Worm (Caenorhabditis elegans) whole organism, L2 larva: Measurements from ENCODE around the gene C45E5.1.

ENCODE experiments used
- F13H6.1 ChIP-seq: sonication (generic microtip); optimal IDR thresholded peaks from 2 replicates; lab custom pipeline; 2016; ENCODE audit warnings: missing genetic modification characterization, missing compliant biosample characterization
- R02D3.7 ChIP-seq: fragments of 150-350 bp; optimal IDR thresholded peaks from 2 replicates; lab custom pipeline; 2014; ENCODE audit warnings: missing biosample characterization, missing genetic modification characterization
- elt-3 ChIP-seq: sonication (generic microtip); optimal IDR thresholded peaks from 2 replicates; lab custom pipeline; 2017; ENCODE audit warnings: missing biosample characterization, missing genetic modification characterization
- lin-11 ChIP-seq: fragments of 150-350 bp; sonication (generic microtip); optimal IDR thresholded peaks from 2 replicates; lab custom pipeline; 2014; ENCODE audit warnings: missing biosample characterization, missing genetic modification characterization, inconsistent platforms, mixed read lengths
- lin-39 ChIP-seq: fragments of 150-350 bp; optimal IDR thresholded peaks from 2 replicates; lab custom pipeline; 2014; ENCODE audit warnings: missing biosample characterization, missing genetic modification reagents, missing genetic modification characterization
- mdl-1 ChIP-seq, 2 experiments: fragments of 150-350 bp in 1 of 2; sonication (generic microtip) in 1 of 2; optimal IDR thresholded peaks; 2 replicates each; lab custom pipeline; 2017; ENCODE audit warnings: missing biosample characterization in 2 of 2, missing genetic modification characterization in 2 of 2
- nhr-11 ChIP-seq: fragments of 150-350 bp; optimal IDR thresholded peaks from 2 replicates; lab custom pipeline; 2014; ENCODE audit warnings: missing biosample characterization, missing genetic modification characterization
- nhr-129 ChIP-seq: fragments of 150-350 bp; optimal IDR thresholded peaks from 2 replicates; lab custom pipeline; 2014; ENCODE audit warnings: missing biosample characterization, missing genetic modification characterization
- nhr-23 ChIP-seq: fragments of 150-350 bp; optimal IDR thresholded peaks from 2 replicates; lab custom pipeline; 2014; ENCODE audit warnings: missing biosample characterization, missing genetic modification reagents, missing genetic modification characterization
- sma-3 ChIP-seq: sonication (generic microtip); optimal IDR thresholded peaks from 2 replicates; lab custom pipeline; 2016; ENCODE audit warnings: missing genetic modification reagents, missing genetic modification characterization, missing compliant biosample characterization
- unc-62 ChIP-seq: fragments of 150-350 bp; optimal IDR thresholded peaks from 2 replicates; lab custom pipeline; 2014; ENCODE audit warnings: missing biosample characterization, missing genetic modification reagents, missing genetic modification characterization

DNA sequence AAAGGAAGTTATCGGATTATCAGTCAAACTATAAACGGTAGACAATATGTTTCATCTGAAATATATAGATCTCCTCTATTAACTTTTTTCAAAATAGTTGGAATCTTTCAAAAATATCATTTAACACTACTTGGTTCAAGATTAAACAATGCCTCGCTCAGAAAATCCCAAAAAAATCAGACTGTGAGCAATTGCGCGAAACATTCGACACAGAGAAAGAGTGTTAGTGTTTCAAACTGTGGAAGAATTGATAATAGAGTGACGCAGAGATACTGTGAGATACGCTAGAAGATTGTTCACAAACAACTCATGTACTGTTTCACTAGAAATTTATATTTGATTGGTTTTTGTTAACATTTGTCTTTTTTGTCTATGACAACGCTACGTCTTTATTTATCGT is 3.2 kb upstream of the C45E5.1 start, which contains the start of gene chil-11:
- TF ChIP-seq R02D3.7 (tag; lab: Kevin White, UChicago) (no peak), unc-62 (GFP tag; lab: Kevin White, UChicago) (no peak), sma-3 (GFP tag; lab: Kevin White, UChicago) (no peak), lin-39 (no peak), F13H6.1 (tag; lab: Kevin White, UChicago) (no peak), nhr-129 (tag; lab: Kevin White, UChicago) (no peak), nhr-23 (tag; lab: Kevin White, UChicago) (no peak), lin-11 (no peak), nhr-11 (tag; lab: Kevin White, UChicago) (no peak), mdl-1 (tag; optimal IDR thresholded peaks at IDR 0.05; lab: Kevin White, UChicago) (no peak), elt-3 (tag; lab: Kevin White, UChicago) (no peak)
